Fruit fly (Drosophila melanogaster) whole organism, embryonic: ENCODE measurements around the gene Acp76A.

Experiments
- Abd-B ChIP-seq: fragments of 200-800 bp; sonication (Bioruptor generic); optimal IDR thresholded peaks from 2 replicates; lab custom pipeline; 2018; ENCODE audit warnings: missing biosample characterization, mild to moderate bottlenecking, missing genetic modification characterization, moderate library complexity
- Blimp-1 ChIP-seq: fragments of 200-800 bp; sonication (Bioruptor generic); optimal IDR thresholded peaks from 3 replicates; lab custom pipeline; 2018; ENCODE audit warnings: missing biosample characterization, missing genetic modification characterization, mild to moderate bottlenecking, moderate library complexity, missing genetic modification reagents
- C15 ChIP-seq: fragments of 200-800 bp; sonication (Bioruptor generic); IDR thresholded peaks from 3 replicates; pipeline ENCODE4 v1.3.6; 2022; ENCODE audit warnings: missing biosample characterization, missing genetic modification characterization
- CG10267 ChIP-seq: fragments of 200-800 bp; sonication (Bioruptor generic); optimal IDR thresholded peaks from 2 replicates; lab custom pipeline; 2018; ENCODE audit warnings: missing biosample characterization, mild to moderate bottlenecking, missing genetic modification characterization, moderate library complexity
- CG10274 ChIP-seq: fragments of 200-800 bp; sonication (Bioruptor generic); optimal IDR thresholded peaks from 3 replicates; lab custom pipeline; 2017; ENCODE audit warnings: missing biosample characterization, mild to moderate bottlenecking, missing genetic modification characterization
- CG10979 ChIP-seq: fragments of 200-800 bp; sonication (Bioruptor generic); optimal IDR thresholded peaks from 2 replicates; lab custom pipeline; 2018; ENCODE audit warnings: missing biosample characterization, mild to moderate bottlenecking, missing genetic modification characterization, moderate library complexity
- CG1233 ChIP-seq: fragments of 200-800 bp; sonication (Bioruptor generic); optimal IDR thresholded peaks from 4 replicates; lab custom pipeline; 2018; ENCODE audit warnings: missing biosample characterization, mild to moderate bottlenecking, missing genetic modification characterization
- CG12659 ChIP-seq: fragments of 200-800 bp; sonication (Bioruptor generic); optimal IDR thresholded peaks from 3 replicates; lab custom pipeline; 2017; ENCODE audit warnings: mild to moderate bottlenecking, missing biosample characterization, missing genetic modification reagents, missing genetic modification characterization
- CG17328 ChIP-seq: fragments of 200-800 bp; sonication (Bioruptor generic); IDR thresholded peaks from 2 replicates; pipeline ENCODE4 v1.3.6; 2022; ENCODE audit warnings: missing biosample characterization, missing genetic modification characterization
- CG17361 ChIP-seq: fragments of 200-800 bp; sonication (Bioruptor generic); IDR thresholded peaks from 3 replicates; pipeline ENCODE4 v1.3.6; 2022; ENCODE audit warnings: missing biosample characterization, missing genetic modification characterization
- CG18262 ChIP-seq: fragments of 200-800 bp; optimal IDR thresholded peaks from 3 replicates; lab custom pipeline; 2019; ENCODE audit warnings: missing biosample characterization, mild to moderate bottlenecking, missing genetic modification characterization, moderate library complexity
- CG18599 ChIP-seq: fragments of 200-800 bp; sonication (Bioruptor generic); optimal IDR thresholded peaks from 3 replicates; lab custom pipeline; 2017; ENCODE audit warnings: missing biosample characterization, missing genetic modification characterization, mild to moderate bottlenecking, moderate library complexity, missing genetic modification reagents
- CG2120 ChIP-seq: fragments of 200-800 bp; sonication (Bioruptor generic); optimal IDR thresholded peaks from 3 replicates; lab custom pipeline; 2016; ENCODE audit warnings: missing biosample characterization, missing genetic modification characterization
- CG2202 ChIP-seq: fragments of 200-800 bp; sonication (Bioruptor generic); optimal IDR thresholded peaks from 2 replicates; lab custom pipeline; 2018; ENCODE audit warnings: missing biosample characterization, mild to moderate bottlenecking, missing genetic modification characterization
- CG2712 ChIP-seq: fragments of 200-800 bp; optimal IDR thresholded peaks from 3 replicates; lab custom pipeline; 2019; ENCODE audit warnings: missing biosample characterization, mild to moderate bottlenecking, missing genetic modification characterization, moderate library complexity
- CG2889 ChIP-seq: fragments of 200-800 bp; sonication (Bioruptor generic); IDR thresholded peaks from 3 replicates; pipeline ENCODE4 v1.3.6; 2022; ENCODE audit warnings: missing biosample characterization, missing genetic modification characterization
- CG30403 ChIP-seq: fragments of 200-800 bp; sonication (Bioruptor generic); optimal IDR thresholded peaks from 3 replicates; lab custom pipeline; 2016; ENCODE audit warnings: missing biosample characterization, missing genetic modification characterization
- CG3847 ChIP-seq: fragments of 200-800 bp; sonication (Bioruptor generic); IDR thresholded peaks from 2 replicates; pipeline ENCODE4 v1.3.6; 2022; ENCODE audit warnings: missing biosample characterization, missing genetic modification characterization
- CG4424 ChIP-seq: fragments of 200-800 bp; sonication (Bioruptor generic); optimal IDR thresholded peaks from 3 replicates; lab custom pipeline; 2016; ENCODE audit warnings: missing biosample characterization, missing genetic modification characterization
- CG4707 ChIP-seq: fragments of 200-800 bp; sonication (Bioruptor generic); optimal IDR thresholded peaks from 2 replicates; lab custom pipeline; 2018; ENCODE audit warnings: missing biosample characterization, mild to moderate bottlenecking, missing genetic modification characterization, moderate library complexity
- CG5245 ChIP-seq: fragments of 200-800 bp; sonication (Bioruptor generic); optimal IDR thresholded peaks from 3 replicates; lab custom pipeline; 2016; ENCODE audit warnings: missing biosample characterization, missing genetic modification characterization
- CG6683 ChIP-seq: fragments of 200-800 bp; sonication (Bioruptor generic); optimal IDR thresholded peaks from 2 replicates; lab custom pipeline; 2017; ENCODE audit warnings: missing biosample characterization, mild to moderate bottlenecking, missing genetic modification characterization, missing genetic modification reagents
- CG6689 ChIP-seq: fragments of 200-800 bp; sonication (Bioruptor generic); IDR thresholded peaks from 2 replicates; pipeline ENCODE4 v1.3.6; 2022; ENCODE audit warnings: missing biosample characterization, missing genetic modification characterization
- CG6813 ChIP-seq: fragments of 200-800 bp; sonication (Bioruptor generic); optimal IDR thresholded peaks from 2 replicates; lab custom pipeline; 2017; ENCODE audit warnings: missing biosample characterization, missing genetic modification characterization, mild to moderate bottlenecking, moderate library complexity, missing genetic modification reagents
- CG9727 ChIP-seq: fragments of 200-800 bp; sonication (Bioruptor generic); optimal IDR thresholded peaks from 3 replicates; lab custom pipeline; 2017; ENCODE audit warnings: missing biosample characterization, mild to moderate bottlenecking, missing genetic modification characterization
- Camta ChIP-seq: fragments of 200-800 bp; sonication (Bioruptor generic); optimal IDR thresholded peaks from 2 replicates; lab custom pipeline; 2016; ENCODE audit warnings: missing biosample characterization, missing genetic modification characterization
- Chrac-16 ChIP-seq: fragments of 200-800 bp; sonication (Bioruptor generic); optimal IDR thresholded peaks from 3 replicates; lab custom pipeline; 2016; ENCODE audit warnings: missing biosample characterization, missing genetic modification characterization
- Hr3 ChIP-seq: fragments of 200-800 bp; sonication (Bioruptor generic); optimal IDR thresholded peaks from 3 replicates; lab custom pipeline; 2016; ENCODE audit warnings: missing biosample characterization, missing genetic modification characterization
- Mes4 ChIP-seq: fragments of 200-800 bp; sonication (Bioruptor generic); optimal IDR thresholded peaks from 2 replicates; lab custom pipeline; 2016; ENCODE audit warnings: missing biosample characterization, missing genetic modification characterization
- Oli ChIP-seq: fragments of 200-800 bp; sonication (Bioruptor generic); optimal IDR thresholded peaks from 2 replicates; lab custom pipeline; 2018; ENCODE audit warnings: missing biosample characterization, mild to moderate bottlenecking, missing genetic modification characterization, moderate library complexity
- PHDP ChIP-seq: fragments of 200-800 bp; sonication (Bioruptor generic); optimal IDR thresholded peaks from 3 replicates; lab custom pipeline; 2018; ENCODE audit warnings: missing biosample characterization, mild to moderate bottlenecking, missing genetic modification characterization, moderate library complexity
- Ptx1 ChIP-seq: fragments of 200-800 bp; sonication (Bioruptor generic); IDR thresholded peaks from 2 replicates; pipeline ENCODE4 v1.3.6; 2022; ENCODE audit warnings: missing biosample characterization, missing genetic modification characterization
- Ssrp ChIP-seq: fragments of 200-800 bp; sonication (Bioruptor generic); optimal IDR thresholded peaks from 2 replicates; lab custom pipeline; 2018; ENCODE audit warnings: missing biosample characterization, mild to moderate bottlenecking, missing genetic modification characterization, moderate library complexity
- Tbp ChIP-seq: fragments of >200 bp; optimal IDR thresholded peaks from 2 replicates; lab custom pipeline; 2018; ENCODE audit warnings: missing biosample characterization, missing genetic modification characterization
- Xrp1 ChIP-seq: fragments of 200-800 bp; sonication (Bioruptor generic); IDR thresholded peaks from 2 replicates; pipeline ENCODE4 v1.3.6; 2022; ENCODE audit warnings: missing biosample characterization, missing genetic modification characterization
- bsh ChIP-seq, 2 experiments: fragments of 200-800 bp; sonication (Bioruptor generic); optimal IDR thresholded peaks; 2 replicates each; lab custom pipeline; 2017 to 2018; ENCODE audit warnings: mild to moderate bottlenecking in 2 of 2, missing biosample characterization in 2 of 2, missing genetic modification characterization in 2 of 2, moderate library complexity in 1 of 2
- croc ChIP-seq: fragments of 200-800 bp; sonication (Bioruptor generic); conservative IDR thresholded peaks from 3 replicates; pipeline ENCODE4 v1.3.6; 2022; ENCODE audit warnings: missing biosample characterization, missing genetic modification characterization
- dan ChIP-seq: fragments of 200-800 bp; sonication (Bioruptor generic); IDR thresholded peaks from 2 replicates; pipeline ENCODE4 v1.3.6; 2022; ENCODE audit warnings: missing biosample characterization, missing genetic modification characterization
- ewg ChIP-seq: fragments of 200-800 bp; sonication (Bioruptor generic); optimal IDR thresholded peaks from 3 replicates; lab custom pipeline; 2017; ENCODE audit warnings: mild to moderate bottlenecking, missing biosample characterization, missing genetic modification reagents, missing genetic modification characterization
- gem ChIP-seq: fragments of 200-800 bp; sonication (Bioruptor generic); optimal IDR thresholded peaks from 2 replicates; lab custom pipeline; 2019; ENCODE audit warnings: missing biosample characterization, mild to moderate bottlenecking, missing genetic modification characterization, moderate library complexity
- grau ChIP-seq: fragments of 200-800 bp; optimal IDR thresholded peaks from 3 replicates; lab custom pipeline; 2019; ENCODE audit warnings: missing biosample characterization, mild to moderate bottlenecking, missing genetic modification characterization, moderate library complexity
- lola ChIP-seq, 3 experiments: fragments of >200 bp in 2 of 3; fragments of 200-800 bp in 1 of 3; sonication (Bioruptor generic) in 1 of 3; optimal IDR thresholded peaks; 2 replicates each; lab custom pipeline; 2017 to 2019; ENCODE audit warnings: missing biosample characterization in 3 of 3, missing genetic modification characterization in 3 of 3, mild to moderate bottlenecking in 1 of 3, moderate library complexity in 1 of 3
- nau ChIP-seq: fragments of 200-800 bp; sonication (Bioruptor generic); optimal IDR thresholded peaks from 3 replicates; lab custom pipeline; 2017; ENCODE audit warnings: missing biosample characterization, mild to moderate bottlenecking, missing genetic modification characterization, missing genetic modification reagents
- phol ChIP-seq: fragments of 200-800 bp; sonication (Bioruptor generic); optimal IDR thresholded peaks from 3 replicates; lab custom pipeline; 2018; ENCODE audit warnings: missing biosample characterization, mild to moderate bottlenecking, missing genetic modification characterization, moderate library complexity
- row ChIP-seq: fragments of 200-800 bp; sonication (Bioruptor generic); IDR thresholded peaks from 3 replicates; pipeline ENCODE4 v1.3.6; 2022; ENCODE audit warnings: missing biosample characterization, missing genetic modification characterization
- sc ChIP-seq, 3 experiments: fragments of >200 bp in 2 of 3; fragments of 200-800 bp in 1 of 3; sonication (Bioruptor generic) in 1 of 3; optimal IDR thresholded peaks; 2 replicates in 2 of 3; 3 replicates in 1 of 3; lab custom pipeline; 2017; ENCODE audit warnings: mild to moderate bottlenecking in 1 of 3, missing biosample characterization in 1 of 3, missing genetic modification characterization in 1 of 3, missing genetic modification reagents in 1 of 3
- sens ChIP-seq: fragments of 200-800 bp; sonication (Bioruptor generic); peaks from one replicate; lab custom pipeline; 2016; ENCODE audit warnings: missing biosample characterization, missing genetic modification characterization
- sr ChIP-seq: fragments of 200-800 bp; sonication (Bioruptor generic); IDR thresholded peaks from 3 replicates; pipeline ENCODE4 v1.3.6; 2022; ENCODE audit warnings: missing biosample characterization, missing genetic modification characterization

Gene Acp76A

dm6 chr3L:19056857-19057324, 5.1 kb upstream of the Acp76A start (continued):
- peak; percentile 13 for TF ChIP-seq ewg (GFP tag; lab: Kevin White, UChicago)
- no peak for TF ChIP-seq CG5245
- peak; percentile 51; the same call in 1 of the 2 replicates for TF ChIP-seq Ptx1 (GFP tag; lab: Robert Waterston, UW)
- peak; percentile 25 for TF ChIP-seq Ssrp (tag; lab: Kevin White, UChicago)
- TF ChIP-seq sc (optimal IDR thresholded peaks at IDR 0.05; lab: Kevin White, UChicago), result no peak
- TF ChIP-seq sc (GFP tag; optimal IDR thresholded peaks at IDR 0.05; lab: Kevin White, UChicago), result peak; percentile 1
- peak; percentile 52 for TF ChIP-seq Blimp-1 (GFP tag; lab: Kevin White, UChicago)
- no peak for TF ChIP-seq Camta (GFP tag; lab: Kevin White, UChicago)
- TF ChIP-seq PHDP (tag; lab: Kevin White, UChicago), result peak; percentile 27
- TF ChIP-seq Hr3 (GFP tag; lab: Kevin White, UChicago), result peak; percentile 3
- no peak for TF ChIP-seq Abd-B (GFP tag; lab: Kevin White, UChicago)
- peak; percentile 32 for TF ChIP-seq Oli (tag; lab: Kevin White, UChicago)
- no peak for TF ChIP-seq CG4707 (GFP tag; lab: Kevin White, UChicago)
- peak; percentile 71; the same call in 1 of the 3 replicates for TF ChIP-seq sr (GFP tag; lab: Robert Waterston, UW)
- TF ChIP-seq CG10979 (tag; lab: Kevin White, UChicago), result peak; percentile 46
- peak; percentile 28 for TF ChIP-seq CG2202
- TF ChIP-seq CG18262 (tag; lab: Kevin White, UChicago), result peak; percentile 77

- TF ChIP-seq nau (GFP tag; lab: Kevin White, UChicago), result no peak
- no peak for TF ChIP-seq Mes4
- peak; percentile 7 for TF ChIP-seq grau (tag; lab: Kevin White, UChicago)
- TF ChIP-seq phol, result peak; percentile 3
- TF ChIP-seq CG9727, result peak; percentile 15
- no peak for TF ChIP-seq dan (GFP tag; lab: Robert Waterston, UW)
- no peak for TF ChIP-seq croc (GFP tag; lab: Robert Waterston, UW)
- no peak for TF ChIP-seq CG18599 (GFP tag; lab: Kevin White, UChicago)
- peak; percentile 48 for TF ChIP-seq Xrp1 (GFP tag; lab: Robert Waterston, UW)
- TF ChIP-seq CG3847, result no peak
- TF ChIP-seq CG6683, result no peak
- TF ChIP-seq CG18262 (tag; lab: Kevin White, UChicago), result peak; percentile 15
- TF ChIP-seq CG6689, result 0 out of 2 replicates have a peak, but pooled peaks have one; percentile 24
- TF ChIP-seq Chrac-16 (GFP tag; lab: Kevin White, UChicago), result no peak
- peak; percentile 14 to 20 for TF ChIP-seq bsh (GFP tag; optimal IDR thresholded peaks at IDR 0.05; lab: Kevin White, UChicago)
- TF ChIP-seq CG2120 (GFP tag; lab: Kevin White, UChicago), result peak; percentile 2
- TF ChIP-seq CG2712 (tag; lab: Kevin White, UChicago), result peak; percentile 19
- TF ChIP-seq CG1233 (GFP tag; lab: Kevin White, UChicago), result no peak
- TF ChIP-seq CG10274 (GFP tag; lab: Kevin White, UChicago), result no peak
- 0 out of 3 replicates have a peak, but pooled peaks have one; percentile 25 for TF ChIP-seq CG17361
- no peak for TF ChIP-seq CG12659
- peak; percentile 31; the same call in 1 of the 3 replicates for TF ChIP-seq row (GFP tag; lab: Robert Waterston, UW)
- TF ChIP-seq sens (GFP tag; lab: Kevin White, UChicago), result peak; percentile 45
- peak; percentile 27 for TF ChIP-seq CG4424 (GFP tag; lab: Kevin White, UChicago)
- peak; percentile 31 for TF ChIP-seq gem (tag; lab: Kevin White, UChicago)
- no peak for TF ChIP-seq CG17328 (GFP tag; lab: Robert Waterston, UW)
- no peak for TF ChIP-seq C15
- peak; percentile 17 for TF ChIP-seq CG10267
- no peak for TF ChIP-seq CG6813 (GFP tag; lab: Kevin White, UChicago)
- peak; percentile 5 for TF ChIP-seq CG30403 (GFP tag; lab: Kevin White, UChicago)
- TF ChIP-seq Tbp (GFP tag; lab: Kevin White, UChicago), result no peak
- TF ChIP-seq lola (GFP tag; optimal IDR thresholded peaks at IDR 0.05; lab: Kevin White, UChicago), result peak in 1 of 3 experiments; percentile 12
- TF ChIP-seq CG2889, result no peak
These were observed 3.2 kb upstream of the Acp76A start for dm6 chr3L:19055064-19055463.
